Worm (Caenorhabditis elegans) whole organism, young adult: ENCODE data around the gene clec-223.

Experiments used
- B0019.2 ChIP-seq: fragments of 200-800 bp; sonication (Bioruptor generic); conservative IDR thresholded peaks from 2 replicates; pipeline ENCODE4 v1.3.6; 2022; ENCODE audit warnings: missing genetic modification reagents, missing genetic modification characterization, missing compliant biosample characterization
- B0261.1 ChIP-seq: sonication (generic microtip); optimal IDR thresholded peaks from 2 replicates; lab custom pipeline; 2016; ENCODE audit warnings: mild to moderate bottlenecking, missing genetic modification characterization, moderate library complexity, missing compliant biosample characterization
- F33H1.4 ChIP-seq: fragments of 200-800 bp; sonication (Bioruptor generic); IDR thresholded peaks from 2 replicates; pipeline ENCODE4 v1.3.6; 2022; ENCODE audit warnings: missing genetic modification reagents, missing genetic modification characterization, missing compliant biosample characterization
- F49E8.2 ChIP-seq: sonication (generic microtip); optimal IDR thresholded peaks from 3 replicates; lab custom pipeline; 2017; ENCODE audit warnings: missing genetic modification characterization, mild to moderate bottlenecking, missing compliant biosample characterization, antibody characterized with exemption, moderate library complexity; ENCODE audit not compliant: insufficient read depth
- F52B5.7 ChIP-seq: sonication (generic microtip); optimal IDR thresholded peaks from 2 replicates; lab custom pipeline; 2016; ENCODE audit warnings: mild to moderate bottlenecking, missing genetic modification characterization, missing compliant biosample characterization
- F57A8.1 ChIP-seq: fragments of 200-800 bp; sonication (Bioruptor generic); optimal IDR thresholded peaks from 2 replicates; lab custom pipeline; 2018; ENCODE audit warnings: mild to moderate bottlenecking, missing genetic modification characterization, moderate library complexity, missing compliant biosample characterization
- Y53G8AR.9 ChIP-seq: fragments of 200-800 bp; sonication (Bioruptor generic); conservative IDR thresholded peaks from 2 replicates; pipeline ENCODE4 v1.3.6; 2022; ENCODE audit warnings: missing genetic modification reagents, missing genetic modification characterization, missing compliant biosample characterization
- Y56A3A.18 ChIP-seq: fragments of 200-800 bp; sonication (Bioruptor generic); IDR thresholded peaks from 2 replicates; pipeline ENCODE4 v1.3.6; 2022; ENCODE audit warnings: missing genetic modification reagents, missing genetic modification characterization, missing compliant biosample characterization
- akir-1 ChIP-seq: fragments of 200-800 bp; sonication (Bioruptor generic); optimal IDR thresholded peaks from 2 replicates; lab custom pipeline; 2018; ENCODE audit warnings: mild to moderate bottlenecking, missing genetic modification characterization, moderate library complexity, missing compliant biosample characterization
- athp-1 ChIP-seq: sonication (generic microtip); optimal IDR thresholded peaks from 2 replicates; lab custom pipeline; 2017; ENCODE audit warnings: mild to moderate bottlenecking, missing genetic modification characterization, missing compliant biosample characterization
- bed-1 ChIP-seq: fragments of 200-800 bp; sonication (Bioruptor generic); IDR thresholded peaks from 2 replicates; pipeline ENCODE4 v1.3.6; 2022; ENCODE audit warnings: missing genetic modification reagents, missing genetic modification characterization, missing compliant biosample characterization
- bed-2 ChIP-seq: fragments of 200-800 bp; sonication (Bioruptor generic); IDR thresholded peaks from 2 replicates; pipeline ENCODE4 v1.3.6; 2022; ENCODE audit warnings: missing genetic modification reagents, missing genetic modification characterization, missing compliant biosample characterization
- ceh-91 ChIP-seq: fragments of 200-800 bp; sonication (Bioruptor generic); IDR thresholded peaks from 2 replicates; pipeline ENCODE4 v1.3.6; 2022; ENCODE audit warnings: missing genetic modification reagents, missing genetic modification characterization, missing compliant biosample characterization
- dpff-1 ChIP-seq: sonication (generic microtip); optimal IDR thresholded peaks from 2 replicates; lab custom pipeline; 2017; ENCODE audit warnings: mild to moderate bottlenecking, missing genetic modification characterization, missing compliant biosample characterization
- dpl-1 ChIP-seq: fragments of 150-350 bp; optimal IDR thresholded peaks from 2 replicates; lab custom pipeline; 2014; ENCODE audit warnings: missing biosample characterization, missing genetic modification reagents, missing genetic modification characterization
- egl-18 ChIP-seq: fragments of 200-800 bp; sonication (Bioruptor generic); IDR thresholded peaks from 2 replicates; pipeline ENCODE4 v1.3.6; 2022; ENCODE audit warnings: missing genetic modification reagents, missing genetic modification characterization, missing compliant biosample characterization
- gei-17 ChIP-seq: fragments of 200-800 bp; sonication (Bioruptor generic); optimal IDR thresholded peaks from 2 replicates; lab custom pipeline; 2018; ENCODE audit warnings: mild to moderate bottlenecking, missing genetic modification characterization, missing compliant biosample characterization
- hlh-12 ChIP-seq: sonication (generic microtip); optimal IDR thresholded peaks from 2 replicates; lab custom pipeline; 2016; ENCODE audit warnings: missing genetic modification characterization, missing compliant biosample characterization
- hrde-1 ChIP-seq: sonication (generic microtip); optimal IDR thresholded peaks from 2 replicates; lab custom pipeline; 2016; ENCODE audit warnings: missing genetic modification characterization, mild to moderate bottlenecking, missing compliant biosample characterization, moderate library complexity, missing genotype, missing genetic modification reagents, borderline replicate concordance
- hsf-1 ChIP-seq: fragments of 200-800 bp; sonication (Bioruptor generic); IDR thresholded peaks from 2 replicates; pipeline ENCODE4 v1.3.6; 2022; ENCODE audit warnings: missing genetic modification reagents, missing genetic modification characterization, missing compliant biosample characterization
- lin-40 ChIP-seq: sonication (generic microtip); optimal IDR thresholded peaks from 2 replicates; lab custom pipeline; 2016; ENCODE audit warnings: missing genetic modification characterization, mild to moderate bottlenecking, missing compliant biosample characterization, missing genotype, missing genetic modification reagents
- lir-1 ChIP-seq: fragments of 200-800 bp; sonication (Bioruptor generic); conservative IDR thresholded peaks from 2 replicates; pipeline ENCODE4 v1.3.6; 2022; ENCODE audit warnings: missing genetic modification reagents, missing genetic modification characterization, missing compliant biosample characterization
- madf-10 ChIP-seq: sonication (generic microtip); optimal IDR thresholded peaks from 2 replicates; lab custom pipeline; 2016; ENCODE audit warnings: mild to moderate bottlenecking, missing genetic modification characterization, missing compliant biosample characterization
- mcd-1 ChIP-seq: fragments of 200-800 bp; sonication (Bioruptor generic); IDR thresholded peaks from 2 replicates; pipeline ENCODE4 v1.3.6; 2022; ENCODE audit warnings: missing genetic modification reagents, missing genetic modification characterization, missing compliant biosample characterization
- mes-4 ChIP-seq: sonication (generic microtip); optimal IDR thresholded peaks from 2 replicates; lab custom pipeline; 2016; ENCODE audit warnings: missing genotype, missing genetic modification characterization, missing compliant biosample characterization
- nhr-80 ChIP-seq: sonication (generic microtip); optimal IDR thresholded peaks from 2 replicates; lab custom pipeline; 2016; ENCODE audit warnings: missing genetic modification characterization, missing compliant biosample characterization
- rec-8 ChIP-seq, 2 experiments: sonication (generic microtip); optimal IDR thresholded peaks; 2 replicates each; lab custom pipeline; 2016; ENCODE audit warnings: mild to moderate bottlenecking in 2 of 2, missing genetic modification characterization in 2 of 2, missing genetic modification reagents in 2 of 2, missing genotype in 2 of 2, missing biosample characterization in 1 of 2, missing compliant biosample characterization in 1 of 2, moderate library complexity in 1 of 2
- repo-1 ChIP-seq: sonication (generic microtip); optimal IDR thresholded peaks from 2 replicates; lab custom pipeline; 2017; ENCODE audit warnings: mild to moderate bottlenecking, missing genetic modification characterization, missing compliant biosample characterization
- snpc-1.1 ChIP-seq: sonication (generic microtip); optimal IDR thresholded peaks from 2 replicates; lab custom pipeline; 2017; ENCODE audit warnings: missing genetic modification characterization, mild to moderate bottlenecking, missing compliant biosample characterization, antibody characterized with exemption, moderate library complexity, missing genotype, missing genetic modification reagents; ENCODE audit not compliant: insufficient read depth
- somi-1 ChIP-seq: fragments of 200-800 bp; sonication (Bioruptor generic); optimal IDR thresholded peaks from 2 replicates; lab custom pipeline; 2018; ENCODE audit warnings: mild to moderate bottlenecking, missing genetic modification characterization, missing compliant biosample characterization
- sptf-2 ChIP-seq: fragments of 200-800 bp; sonication (Bioruptor generic); optimal IDR thresholded peaks from 2 replicates; lab custom pipeline; 2018; ENCODE audit warnings: mild to moderate bottlenecking, missing genetic modification characterization, missing compliant biosample characterization
- tbp1 ChIP-seq: fragments of 200-800 bp; sonication (Bioruptor generic); optimal IDR thresholded peaks from 2 replicates; lab custom pipeline; 2018; ENCODE audit warnings: mild to moderate bottlenecking, missing genetic modification characterization, missing compliant biosample characterization
- tbx-9 ChIP-seq: sonication (generic microtip); optimal IDR thresholded peaks from 2 replicates; lab custom pipeline; 2016; ENCODE audit warnings: borderline replicate concordance, missing genetic modification characterization, inconsistent platforms, missing compliant biosample characterization
- ztf-3 ChIP-seq: fragments of 200-800 bp; sonication (Bioruptor generic); optimal IDR thresholded peaks from 2 replicates; lab custom pipeline; 2018; ENCODE audit warnings: mild to moderate bottlenecking, missing genetic modification characterization, missing compliant biosample characterization
- ztf-6 ChIP-seq: fragments of 200-800 bp; sonication (Bioruptor generic); IDR thresholded peaks from 2 replicates; pipeline ENCODE4 v1.3.6; 2022; ENCODE audit warnings: missing genetic modification reagents, missing genetic modification characterization, missing compliant biosample characterization

clec-223 gene

DNA sequence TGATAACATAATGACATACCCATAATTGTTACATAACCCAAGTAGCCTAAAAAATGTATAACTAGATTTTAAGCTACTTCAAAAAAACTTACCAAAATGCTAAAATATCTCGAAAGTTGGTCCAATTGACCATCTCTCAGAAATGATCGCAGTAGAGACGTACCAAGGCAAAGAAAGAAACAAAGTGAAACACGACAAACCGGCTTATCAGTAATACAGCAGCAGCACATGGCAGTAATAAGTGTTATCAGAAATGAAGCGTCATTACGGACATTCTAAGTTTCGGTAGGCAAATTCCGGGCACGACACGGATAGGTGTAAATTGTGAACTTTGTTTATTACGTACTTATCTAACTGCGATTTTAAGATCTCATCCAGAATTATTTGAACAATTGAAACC lies 7.5 kb upstream of the clec-223 start, which contains the start of gene cln-3.1:
Gene cln-3.1, minus strand, starts transcription at position 171 of the 400 bp plus-strand sequence.
- no peak for TF ChIP-seq rec-8 (tag; optimal IDR thresholded peaks at IDR 0.05; lab: Kevin White, UChicago)
- peak; percentile 61 for TF ChIP-seq nhr-80 (tag; lab: Kevin White, UChicago)
- TF ChIP-seq, all 124 proteins: peak for 1

DNA sequence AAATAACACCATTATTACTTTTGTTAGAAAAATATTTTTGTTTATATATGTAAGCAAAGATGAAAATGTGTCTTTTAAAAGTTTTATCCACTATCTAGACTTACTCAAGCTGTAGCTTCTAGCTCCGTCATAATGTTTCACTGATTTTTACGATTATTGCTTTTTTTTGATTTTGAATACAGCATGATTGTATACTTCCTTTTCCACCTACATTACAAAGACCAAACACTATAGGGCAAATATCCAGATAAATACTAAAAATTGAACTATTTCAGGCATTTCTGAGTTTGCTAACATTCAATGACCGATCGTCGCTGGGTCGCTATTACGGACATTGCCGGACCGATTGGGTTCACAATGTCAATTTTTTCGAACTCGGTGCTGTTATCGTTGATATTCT lies 6.3 kb upstream of the clec-223 start, which contains the start of gene str-116:
Gene str-116, plus strand, starts transcription at position 301 of the 400 bp plus-strand sequence.
- TF ChIP-seq hsf-1 (no peak), madf-10 (tag; lab: Kevin White, UChicago) (no peak), F33H1.4 (GFP tag; lab: Robert Waterston, UW) (no peak), mcd-1 (GFP tag; lab: Robert Waterston, UW) (no peak), sptf-2 (GFP tag; lab: Kevin White, UChicago) (no peak), tbx-9 (tag; lab: Kevin White, UChicago) (no peak), B0019.2 (GFP tag; lab: Robert Waterston, UW) (no peak), F52B5.7 (tag; lab: Kevin White, UChicago) (no peak), bed-2 (no peak), gei-17 (GFP tag; lab: Kevin White, UChicago) (no peak), nhr-80 (tag; lab: Kevin White, UChicago) (no peak)

DNA sequence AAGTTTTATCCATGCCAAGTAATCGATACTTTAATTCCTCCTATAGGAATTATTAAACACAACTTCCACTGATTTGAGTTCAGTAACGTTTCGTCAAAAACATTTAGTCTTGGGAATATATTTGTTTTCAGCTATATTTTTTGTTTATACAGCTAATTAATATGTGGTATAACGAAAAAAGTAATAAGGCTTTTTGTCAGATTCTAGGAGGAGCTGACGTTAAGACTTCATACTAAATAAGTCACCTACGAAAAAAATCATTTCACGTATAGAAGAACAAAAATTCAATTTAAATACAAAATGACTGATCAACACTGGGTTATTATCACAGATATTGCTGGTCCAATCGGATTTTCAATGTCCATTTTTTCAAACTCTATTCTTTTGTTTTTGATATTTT lies 4.2 kb upstream of the clec-223 start, which contains the start of gene str-115:
Gene str-115, plus strand, starts transcription at position 301 of the 400 bp plus-strand sequence.
- no peak for TF ChIP-seq B0261.1 (tag; lab: Kevin White, UChicago)
- no peak for TF ChIP-seq dpff-1
- no peak for TF ChIP-seq dpl-1 (GFP tag; lab: Kevin White, UChicago)
- TF ChIP-seq snpc-1.1 (tag; lab: Kevin White, UChicago) = no peak
- TF ChIP-seq mcd-1 (GFP tag; lab: Robert Waterston, UW) = no peak
- no peak for TF ChIP-seq mes-4 (tag; lab: Kevin White, UChicago)
- no peak for TF ChIP-seq lin-40 (tag; lab: Kevin White, UChicago)
- no peak for TF ChIP-seq F49E8.2 (tag; lab: Kevin White, UChicago)
- no peak for TF ChIP-seq tbx-9 (tag; lab: Kevin White, UChicago)
- TF ChIP-seq hlh-12 = no peak
- TF ChIP-seq tbp1 = no peak
- TF ChIP-seq ceh-91 = no peak
- no peak for TF ChIP-seq Y53G8AR.9 (GFP tag; lab: Robert Waterston, UW)
- no peak for TF ChIP-seq egl-18 (GFP tag; lab: Robert Waterston, UW)
- TF ChIP-seq hrde-1 (tag; lab: Kevin White, UChicago) = no peak
- TF ChIP-seq repo-1 (tag; lab: Kevin White, UChicago) = no peak
- TF ChIP-seq B0019.2 (GFP tag; lab: Robert Waterston, UW) = no peak
- no peak for TF ChIP-seq F57A8.1 (GFP tag; lab: Kevin White, UChicago)
- no peak for TF ChIP-seq ztf-3 (GFP tag; lab: Kevin White, UChicago)
- no peak for TF ChIP-seq lir-1 (GFP tag; lab: Robert Waterston, UW)

DNA sequence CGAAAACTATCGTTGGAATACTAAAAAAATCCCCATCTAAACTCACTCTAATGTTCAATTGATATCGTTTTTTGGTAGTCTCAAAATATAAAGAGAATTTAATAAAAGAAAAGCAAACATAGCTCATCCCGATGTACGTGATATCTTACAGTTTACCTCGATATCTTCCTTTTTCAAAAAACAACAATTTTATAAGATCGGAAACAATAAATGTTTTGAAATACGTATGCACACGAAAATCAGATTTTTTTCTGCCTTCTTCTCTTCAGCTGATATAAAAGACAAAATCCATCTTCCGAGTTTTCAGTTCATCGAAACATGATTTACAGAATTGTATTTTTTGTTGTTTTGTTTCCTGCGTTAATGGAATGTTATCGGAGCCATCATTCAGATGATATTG lies 1.9 kb upstream of the clec-223 start, which contains the start of gene clec-222:
Gene clec-222, plus strand, starts transcription at position 301 of the 400 bp plus-strand sequence.
- TF ChIP-seq Y56A3A.18 (GFP tag; lab: Robert Waterston, UW) = no peak
- no peak for TF ChIP-seq bed-1 (GFP tag; lab: Robert Waterston, UW)
- TF ChIP-seq somi-1 (GFP tag; lab: Kevin White, UChicago) = no peak
- no peak for TF ChIP-seq egl-18 (GFP tag; lab: Robert Waterston, UW)
- TF ChIP-seq akir-1 = no peak
- TF ChIP-seq ztf-6 (GFP tag; lab: Robert Waterston, UW) = no peak
- no peak for TF ChIP-seq athp-1 (tag; lab: Kevin White, UChicago)
- TF ChIP-seq, all 124 proteins: peak for 0
